Worm (Caenorhabditis elegans) whole organism, late embryonic: ENCODE data around the gene htp-1.

ENCODE experiments used
- C38D4.7 ChIP-seq: fragments of 200-800 bp; sonication (Bioruptor generic); optimal IDR thresholded peaks from 2 replicates; lab custom pipeline; 2018; ENCODE audit warnings: mild to moderate bottlenecking, missing genetic modification characterization, moderate library complexity, missing compliant biosample characterization
- F13H6.1 ChIP-seq: sonication (generic microtip); optimal IDR thresholded peaks from 2 replicates; lab custom pipeline; 2016; ENCODE audit warnings: missing genetic modification characterization, missing compliant biosample characterization
- K02D7.2 ChIP-seq: sonication (generic microtip); optimal IDR thresholded peaks from 2 replicates; lab custom pipeline; 2017; ENCODE audit warnings: mild to moderate bottlenecking, missing genetic modification characterization, missing compliant biosample characterization
- K09A11.1 ChIP-seq: sonication (generic microtip); optimal IDR thresholded peaks from 2 replicates; lab custom pipeline; 2017; ENCODE audit warnings: antibody characterized with exemption, mild to moderate bottlenecking, missing genetic modification characterization, missing compliant biosample characterization; ENCODE audit not compliant: insufficient read depth
- T23F11.4 ChIP-seq: fragments of 200-800 bp; sonication (Bioruptor generic); optimal IDR thresholded peaks from 2 replicates; lab custom pipeline; 2018; ENCODE audit warnings: mild to moderate bottlenecking, missing genetic modification characterization, missing compliant biosample characterization
- Y22D7AL.16 ChIP-seq: sonication (generic microtip); optimal IDR thresholded peaks from 2 replicates; lab custom pipeline; 2016; ENCODE audit warnings: missing genetic modification characterization, missing compliant biosample characterization
- ahr-1 ChIP-seq: sonication (generic microtip); optimal IDR thresholded peaks from 2 replicates; lab custom pipeline; 2016; ENCODE audit warnings: missing genetic modification characterization, missing compliant biosample characterization
- ceh-14 ChIP-seq: sonication (generic microtip); optimal IDR thresholded peaks from 2 replicates; lab custom pipeline; 2016; ENCODE audit warnings: missing genotype, missing genetic modification characterization, missing compliant biosample characterization
- ceh-18 ChIP-seq: sonication (generic microtip); optimal IDR thresholded peaks from 2 replicates; lab custom pipeline; 2016; ENCODE audit warnings: missing genetic modification characterization, missing compliant biosample characterization
- ceh-2 ChIP-seq: sonication (generic microtip); optimal IDR thresholded peaks from 2 replicates; lab custom pipeline; 2016; ENCODE audit warnings: missing genotype, missing genetic modification characterization, missing compliant biosample characterization
- ceh-30 ChIP-seq: fragments of 150-350 bp; optimal IDR thresholded peaks from 2 replicates; lab custom pipeline; 2014; ENCODE audit warnings: missing biosample characterization, missing genetic modification characterization
- che-1 ChIP-seq: sonication (generic microtip); optimal IDR thresholded peaks from 2 replicates; lab custom pipeline; 2016; ENCODE audit warnings: mild to moderate bottlenecking, missing genetic modification characterization, missing compliant biosample characterization
- dve-1 ChIP-seq: sonication (generic microtip); optimal IDR thresholded peaks from 2 replicates; lab custom pipeline; 2017; ENCODE audit warnings: antibody characterized with exemption, mild to moderate bottlenecking, missing genetic modification characterization, missing compliant biosample characterization
- ets-4 ChIP-seq: sonication (generic microtip); optimal IDR thresholded peaks from 2 replicates; lab custom pipeline; 2016; ENCODE audit warnings: missing genetic modification characterization, missing compliant biosample characterization
- eyg-1 ChIP-seq: sonication (generic microtip); optimal IDR thresholded peaks from 2 replicates; lab custom pipeline; 2016; ENCODE audit warnings: missing genotype, missing genetic modification characterization, missing compliant biosample characterization
- fax-1 ChIP-seq: sonication (generic microtip); optimal IDR thresholded peaks from 2 replicates; lab custom pipeline; 2016; ENCODE audit warnings: missing genotype, missing genetic modification characterization, missing compliant biosample characterization
- fkh-10 ChIP-seq: fragments of 150-350 bp; optimal IDR thresholded peaks from 2 replicates; lab custom pipeline; 2014; ENCODE audit warnings: missing biosample characterization, missing genetic modification reagents, missing genetic modification characterization
- fkh-6 ChIP-seq: sonication (generic microtip); optimal IDR thresholded peaks from 2 replicates; lab custom pipeline; 2016; ENCODE audit warnings: missing genetic modification characterization, missing compliant biosample characterization
- hlh-13 ChIP-seq: fragments of 200-800 bp; sonication (Bioruptor generic); optimal IDR thresholded peaks from 2 replicates; lab custom pipeline; 2018; ENCODE audit warnings: mild to moderate bottlenecking, missing genetic modification characterization, missing compliant biosample characterization
- lim-6 ChIP-seq: sonication (generic microtip); optimal IDR thresholded peaks from 2 replicates; lab custom pipeline; 2016; ENCODE audit warnings: missing genetic modification characterization, missing compliant biosample characterization
- mec-3 ChIP-seq: sonication (generic microtip); optimal IDR thresholded peaks from 2 replicates; lab custom pipeline; 2016; ENCODE audit warnings: borderline replicate concordance, missing genetic modification characterization, missing compliant biosample characterization
- nfya-1 ChIP-seq: sonication (generic microtip); optimal IDR thresholded peaks from 2 replicates; lab custom pipeline; 2017; ENCODE audit warnings: missing genetic modification characterization, mild to moderate bottlenecking, missing compliant biosample characterization, antibody characterized with exemption, moderate library complexity
- odd-2 ChIP-seq: sonication (generic microtip); optimal IDR thresholded peaks from 2 replicates; lab custom pipeline; 2017; ENCODE audit warnings: antibody characterized with exemption, mild to moderate bottlenecking, missing genetic modification characterization, missing compliant biosample characterization
- pag-3 ChIP-seq: sonication (generic microtip); optimal IDR thresholded peaks from 2 replicates; lab custom pipeline; 2016; ENCODE audit warnings: missing compliant biosample characterization, missing genetic modification characterization, borderline replicate concordance
- pax-1 ChIP-seq: fragments of 150-350 bp; optimal IDR thresholded peaks from 2 replicates; lab custom pipeline; 2014; ENCODE audit warnings: missing biosample characterization, missing genetic modification characterization
- pha-4 ChIP-seq: fragments of 150-350 bp; optimal IDR thresholded peaks from 2 replicates; lab custom pipeline; 2018; ENCODE audit warnings: missing biosample characterization, missing genetic modification reagents, missing genetic modification characterization
- pros-1 ChIP-seq: fragments of 150-350 bp; optimal IDR thresholded peaks from 2 replicates; lab custom pipeline; 2014; ENCODE audit warnings: missing biosample characterization, missing genetic modification reagents, missing genetic modification characterization
- rnt-1 ChIP-seq: sonication (generic microtip); optimal IDR thresholded peaks from 2 replicates; lab custom pipeline; 2016; ENCODE audit warnings: missing genetic modification characterization, missing compliant biosample characterization
- tbx-7 ChIP-seq: sonication (generic microtip); optimal IDR thresholded peaks from 2 replicates; lab custom pipeline; 2016; ENCODE audit warnings: missing genotype, missing genetic modification characterization, missing compliant biosample characterization
- ttx-3 ChIP-seq: sonication (generic microtip); optimal IDR thresholded peaks from 2 replicates; lab custom pipeline; 2016; ENCODE audit warnings: missing genetic modification reagents, missing genetic modification characterization, missing compliant biosample characterization
- unc-3 ChIP-seq, 2 experiments: fragments of 200-800 bp in 1 of 2; sonication (Bioruptor generic) in 1 of 2; sonication (generic microtip) in 1 of 2; conservative IDR thresholded peaks in 1 of 2; optimal IDR thresholded peaks in 1 of 2; 2 replicates each; pipeline versions ENCODE4 v1.3.6 to Lab custom; 2016 to 2022; ENCODE audit warnings: missing compliant biosample characterization in 2 of 2, missing genetic modification characterization in 2 of 2, missing genetic modification reagents in 1 of 2
- unc-86 ChIP-seq: sonication (generic microtip); optimal IDR thresholded peaks from 2 replicates; lab custom pipeline; 2016; ENCODE audit warnings: missing genetic modification characterization, missing compliant biosample characterization
- ztf-16 ChIP-seq: sonication (generic microtip); optimal IDR thresholded peaks from 2 replicates; lab custom pipeline; 2017; ENCODE audit warnings: missing genetic modification characterization, missing compliant biosample characterization

htp-1 gene

DNA sequence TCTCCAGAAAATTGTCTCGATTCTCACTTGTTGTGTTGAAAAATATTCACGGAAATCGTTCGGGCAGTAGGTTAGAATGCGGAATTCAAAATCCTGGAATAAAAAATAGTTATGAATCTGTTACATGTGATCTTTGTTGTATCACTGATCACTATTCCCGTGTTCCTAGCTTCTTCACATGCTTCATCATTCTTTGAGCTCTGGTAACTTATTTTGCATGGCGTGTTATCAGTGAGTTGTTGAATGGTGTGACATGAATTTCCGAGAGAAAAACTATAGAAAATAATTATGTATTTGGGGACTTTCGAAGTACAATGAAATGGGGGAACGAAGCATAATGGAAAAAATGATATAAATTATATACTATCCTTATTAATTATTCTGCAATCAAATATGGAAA lies 2.2 kb upstream of the htp-1 start:
- TF ChIP-seq pros-1 (tag; lab: Kevin White, UChicago), result no peak
- no peak for TF ChIP-seq fkh-6 (tag; lab: Kevin White, UChicago)
- no peak for TF ChIP-seq lim-6 (tag; lab: Kevin White, UChicago)
- TF ChIP-seq ttx-3 (tag; lab: Kevin White, UChicago), result no peak

DNA sequence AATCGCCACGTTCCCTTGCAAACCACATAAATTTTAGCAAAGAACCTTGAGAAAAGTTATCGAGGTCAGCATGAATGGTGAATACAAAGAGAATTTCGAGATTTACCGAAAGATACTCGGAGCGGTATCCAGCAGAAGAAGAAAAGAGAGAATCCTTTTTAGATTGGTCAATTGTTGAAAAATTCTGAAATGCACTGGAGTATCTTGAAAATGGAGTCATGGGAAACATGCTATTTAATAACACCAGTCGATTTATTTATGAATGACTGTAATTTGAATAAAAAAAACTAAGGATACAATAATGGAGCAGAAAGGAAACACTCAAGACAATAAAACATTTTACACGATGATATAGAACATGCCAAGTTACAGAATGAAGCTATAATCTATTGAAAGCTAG lies 1.4 kb downstream of the htp-1 start:
- TF ChIP-seq pros-1 (tag; lab: Kevin White, UChicago), result no peak
- no peak for TF ChIP-seq C38D4.7
- no peak for TF ChIP-seq fkh-6 (tag; lab: Kevin White, UChicago)
- no peak for TF ChIP-seq Y22D7AL.16 (tag; lab: Kevin White, UChicago)
- no peak for TF ChIP-seq ceh-18 (tag; lab: Kevin White, UChicago)
- no peak for TF ChIP-seq T23F11.4 (GFP tag; lab: Kevin White, UChicago)
- no peak for TF ChIP-seq ceh-30
- TF ChIP-seq nfya-1, result no peak
- no peak for TF ChIP-seq fax-1 (tag; lab: Kevin White, UChicago)
- TF ChIP-seq F13H6.1, result no peak
- TF ChIP-seq ceh-2, result no peak
- TF ChIP-seq eyg-1 (tag; lab: Kevin White, UChicago), result no peak
- TF ChIP-seq ahr-1, result no peak
- TF ChIP-seq ztf-16, result no peak
- TF ChIP-seq K09A11.1, result no peak
- TF ChIP-seq unc-86 (tag; lab: Kevin White, UChicago), result no peak
- no peak for TF ChIP-seq hlh-13 (GFP tag; lab: Kevin White, UChicago)
- TF ChIP-seq pha-4 (tag; lab: Kevin White, UChicago), result no peak

DNA sequence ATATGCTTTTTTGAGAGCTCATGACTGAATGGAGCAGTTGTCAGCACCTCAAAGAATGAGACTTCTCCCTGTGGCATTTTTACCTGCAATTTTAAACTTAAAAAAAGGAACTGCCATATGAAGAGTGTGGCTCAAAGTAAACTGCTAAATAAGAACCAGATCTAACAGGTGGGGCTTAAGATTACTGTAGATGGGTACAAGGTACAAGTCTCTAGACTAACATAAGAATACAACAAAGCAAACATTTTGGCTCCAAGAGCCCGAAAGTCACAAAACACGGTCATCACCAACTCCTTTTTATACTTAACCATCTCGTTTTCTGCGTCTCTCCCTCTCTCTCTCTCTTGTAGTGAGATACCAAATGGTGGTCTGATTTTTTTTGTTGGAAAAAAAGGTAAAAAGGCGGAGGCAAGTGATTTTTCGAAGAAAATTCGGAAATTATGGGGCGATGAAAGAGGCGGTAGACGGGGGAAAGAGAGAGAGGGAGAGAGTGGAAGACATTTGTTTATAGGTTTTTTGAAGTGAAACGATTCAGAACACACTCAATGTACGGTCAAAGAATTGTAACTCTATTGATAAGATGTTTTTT lies 2.8 kb downstream of the htp-1 start, which contains the start of gene elo-6:
Gene elo-6, minus strand, starts transcription at position 83 of the 589 bp plus-strand sequence.
- TF ChIP-seq che-1 (tag; lab: Kevin White, UChicago) (no peak), pax-1 (peak; percentile 7)

ce11 chrIV:5385020-5385419 lies 6.3 kb downstream of the htp-1 start, which contains the start of gene F41H10.12:
Gene F41H10.12 (plus strand): TSS chrIV:5385320.
- TF ChIP-seq hlh-13 (GFP tag; lab: Kevin White, UChicago) (no peak), ets-4 (tag; lab: Kevin White, UChicago) (no peak), odd-2 (no peak), F13H6.1 (no peak)

DNA sequence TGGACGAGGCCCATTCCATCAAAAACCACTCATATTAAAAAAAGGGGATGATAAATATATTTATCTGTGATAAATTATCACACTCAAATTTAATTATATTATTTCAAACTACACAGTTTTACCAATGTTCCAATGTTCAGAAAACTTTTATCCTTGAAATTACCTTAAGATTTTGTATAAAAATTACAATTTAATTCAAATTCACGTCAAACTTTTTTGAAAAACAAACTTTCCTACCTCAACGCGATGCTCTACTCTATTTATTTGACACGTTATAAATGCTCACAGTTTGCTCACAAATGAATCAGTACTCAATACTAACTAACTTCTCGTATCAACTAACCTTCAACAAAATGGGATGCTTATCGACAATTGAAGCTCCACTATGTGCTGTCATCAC lies 8.7 kb downstream of the htp-1 start, which contains the start of gene F41H10.1:
Gene F41H10.1, plus strand, starts transcription at position 301 of the 400 bp plus-strand sequence.
- TF ChIP-seq fax-1 (tag; lab: Kevin White, UChicago) (no peak), mec-3 (tag; lab: Kevin White, UChicago) (no peak), K09A11.1 (no peak), fkh-10 (GFP tag; lab: Kevin White, UChicago) (no peak), pha-4 (tag; lab: Kevin White, UChicago) (no peak), unc-3 (GFP tag; conservative IDR thresholded peaks at IDR 0.05; lab: Robert Waterston, UW) (no peak), unc-3 (tag; optimal IDR thresholded peaks at IDR 0.05; lab: Kevin White, UChicago) (no peak), K02D7.2 (tag; lab: Kevin White, UChicago) (no peak), dve-1 (tag; lab: Kevin White, UChicago) (no peak), ztf-16 (no peak), pag-3 (tag; lab: Kevin White, UChicago) (no peak), rnt-1 (tag; lab: Kevin White, UChicago) (no peak), tbx-7 (no peak), ceh-14 (tag; lab: Kevin White, UChicago) (no peak), pax-1 (no peak)
